Fruit fly (Drosophila melanogaster) whole organism, embryonic: ENCODE data around the gene pes.

ENCODE experiments used
- Bteb2 ChIP-seq: fragments of 200-800 bp; sonication (Bioruptor generic); optimal IDR thresholded peaks from 2 replicates; lab custom pipeline; 2016; ENCODE audit warnings: missing biosample characterization, missing genetic modification characterization
- C15 ChIP-seq: fragments of 200-800 bp; sonication (Bioruptor generic); IDR thresholded peaks from 3 replicates; pipeline ENCODE4 v1.3.6; 2022; ENCODE audit warnings: missing biosample characterization, missing genetic modification characterization
- CG10654 ChIP-seq: fragments of 200-800 bp; sonication (Bioruptor generic); optimal IDR thresholded peaks from 2 replicates; lab custom pipeline; 2016; ENCODE audit warnings: missing biosample characterization, missing genetic modification characterization
- CG11696 ChIP-seq: fragments of 200-800 bp; sonication (Bioruptor generic); IDR thresholded peaks from 2 replicates; pipeline ENCODE4 v1.3.6; 2022; ENCODE audit warnings: missing biosample characterization, missing genetic modification characterization
- CG13624 ChIP-seq: fragments of 200-800 bp; sonication (Bioruptor generic); optimal IDR thresholded peaks from 2 replicates; lab custom pipeline; 2016; ENCODE audit warnings: missing biosample characterization, missing genetic modification characterization
- CG15011 ChIP-seq: fragments of 200-800 bp; sonication (Bioruptor generic); optimal IDR thresholded peaks from 3 replicates; lab custom pipeline; 2018; ENCODE audit warnings: missing biosample characterization, mild to moderate bottlenecking, missing genetic modification characterization
- CG16779 ChIP-seq: fragments of 200-800 bp; sonication (Bioruptor generic); IDR thresholded peaks from 2 replicates; pipeline ENCODE4 v1.3.6; 2022; ENCODE audit warnings: missing biosample characterization, missing genetic modification characterization
- CG17912 ChIP-seq: fragments of 200-800 bp; sonication (Bioruptor generic); optimal IDR thresholded peaks from 2 replicates; lab custom pipeline; 2018; ENCODE audit warnings: missing biosample characterization, mild to moderate bottlenecking, missing genetic modification characterization
- CG31388 ChIP-seq: fragments of 200-800 bp; sonication (Bioruptor generic); optimal IDR thresholded peaks from 2 replicates; lab custom pipeline; 2016; ENCODE audit warnings: missing biosample characterization, missing genetic modification characterization
- CG31441 ChIP-seq: fragments of 200-800 bp; sonication (Bioruptor generic); IDR thresholded peaks from 2 replicates; pipeline ENCODE4 v1.3.6; 2022; ENCODE audit warnings: missing biosample characterization, missing genetic modification characterization
- CG3281 ChIP-seq: fragments of 200-800 bp; sonication (Bioruptor generic); optimal IDR thresholded peaks from 3 replicates; lab custom pipeline; 2017; ENCODE audit warnings: missing biosample characterization, mild to moderate bottlenecking, missing genetic modification characterization
- CG33213 ChIP-seq: fragments of 200-800 bp; sonication (Bioruptor generic); optimal IDR thresholded peaks from 3 replicates; lab custom pipeline; 2016; ENCODE audit warnings: missing biosample characterization, missing genetic modification characterization
- CG3838 ChIP-seq: fragments of 200-800 bp; sonication (Bioruptor generic); optimal IDR thresholded peaks from 3 replicates; lab custom pipeline; 2016; ENCODE audit warnings: missing biosample characterization, missing genetic modification characterization
- CG6689 ChIP-seq: fragments of 200-800 bp; sonication (Bioruptor generic); IDR thresholded peaks from 2 replicates; pipeline ENCODE4 v1.3.6; 2022; ENCODE audit warnings: missing biosample characterization, missing genetic modification characterization
- CG7786 ChIP-seq: fragments of 200-800 bp; sonication (Bioruptor generic); optimal IDR thresholded peaks from 2 replicates; lab custom pipeline; 2016; ENCODE audit warnings: missing biosample characterization, missing genetic modification characterization
- CG8944 ChIP-seq: fragments of 200-800 bp; sonication (Bioruptor generic); optimal IDR thresholded peaks from 3 replicates; lab custom pipeline; 2016; ENCODE audit warnings: missing biosample characterization, missing genetic modification characterization
- CG9817 ChIP-seq: fragments of 200-800 bp; sonication (Bioruptor generic); optimal IDR thresholded peaks from 2 replicates; lab custom pipeline; 2018; ENCODE audit warnings: missing biosample characterization, mild to moderate bottlenecking, missing genetic modification characterization, moderate library complexity
- Dek ChIP-seq: fragments of 200-800 bp; sonication (Bioruptor generic); optimal IDR thresholded peaks from 3 replicates; lab custom pipeline; 2019; ENCODE audit warnings: missing biosample characterization, mild to moderate bottlenecking, missing genetic modification characterization, moderate library complexity
- Dip2 ChIP-seq: fragments of 200-800 bp; sonication (Bioruptor generic); IDR thresholded peaks from 2 replicates; pipeline ENCODE4 v1.3.6; 2022; ENCODE audit warnings: missing biosample characterization, missing genetic modification characterization
- E2f1 ChIP-seq: fragments of 200-800 bp; sonication (Bioruptor generic); IDR thresholded peaks from 2 replicates; pipeline ENCODE4 v1.3.6; 2022; ENCODE audit warnings: missing biosample characterization, missing genetic modification characterization
- Hand ChIP-seq: fragments of 200-800 bp; sonication (Bioruptor generic); optimal IDR thresholded peaks from 2 replicates; lab custom pipeline; 2017; ENCODE audit warnings: mild to moderate bottlenecking, missing biosample characterization, missing genetic modification reagents, missing genetic modification characterization
- Hsf ChIP-seq: fragments of 200-800 bp; sonication (Bioruptor generic); optimal IDR thresholded peaks from 3 replicates; lab custom pipeline; 2016; ENCODE audit warnings: missing biosample characterization, missing genetic modification characterization
- Lhr ChIP-seq: fragments of 200-800 bp; sonication (Bioruptor generic); optimal IDR thresholded peaks from 3 replicates; lab custom pipeline; 2017; ENCODE audit warnings: mild to moderate bottlenecking, missing biosample characterization, missing genetic modification reagents, missing genetic modification characterization
- MTF-1 ChIP-seq: fragments of 200-800 bp; sonication (Bioruptor generic); optimal IDR thresholded peaks from 2 replicates; lab custom pipeline; 2018; ENCODE audit warnings: missing biosample characterization, mild to moderate bottlenecking, missing genetic modification characterization, borderline replicate concordance
- Mes4 ChIP-seq: fragments of 200-800 bp; sonication (Bioruptor generic); optimal IDR thresholded peaks from 2 replicates; lab custom pipeline; 2016; ENCODE audit warnings: missing biosample characterization, missing genetic modification characterization
- NFAT ChIP-seq: fragments of 200-800 bp; sonication (Bioruptor generic); IDR thresholded peaks from 2 replicates; pipeline ENCODE4 v1.3.6; 2022; ENCODE audit warnings: missing biosample characterization, missing genetic modification characterization
- Nf-YA ChIP-seq: fragments of 200-800 bp; sonication (Bioruptor generic); IDR thresholded peaks from 2 replicates; pipeline ENCODE4 v1.3.6; 2022; ENCODE audit warnings: missing biosample characterization, missing genetic modification characterization
- Nf-YC ChIP-seq: fragments of 200-800 bp; optimal IDR thresholded peaks from 3 replicates; lab custom pipeline; 2019; ENCODE audit warnings: missing biosample characterization, mild to moderate bottlenecking, missing genetic modification characterization, moderate library complexity
- Optix ChIP-seq: fragments of 200-800 bp; sonication (Bioruptor generic); IDR thresholded peaks from 3 replicates; pipeline ENCODE4 v1.3.6; 2022; ENCODE audit warnings: missing biosample characterization, missing genetic modification characterization
- Rfx ChIP-seq: fragments of 200-800 bp; sonication (Bioruptor generic); IDR thresholded peaks from 2 replicates; pipeline ENCODE4 v1.3.6; 2022; ENCODE audit warnings: missing biosample characterization, missing genetic modification characterization
- Side ChIP-seq: fragments of 200-800 bp; sonication (Bioruptor generic); optimal IDR thresholded peaks from 2 replicates; lab custom pipeline; 2016; ENCODE audit warnings: missing biosample characterization, missing genetic modification characterization
- Sry-β ChIP-seq: fragments of 200-800 bp; sonication (Bioruptor generic); optimal IDR thresholded peaks from 2 replicates; lab custom pipeline; 2018; ENCODE audit warnings: missing biosample characterization, mild to moderate bottlenecking, missing genetic modification characterization, moderate library complexity
- Tbp ChIP-seq: fragments of >200 bp; optimal IDR thresholded peaks from 2 replicates; lab custom pipeline; 2018; ENCODE audit warnings: missing biosample characterization, missing genetic modification characterization
- bab2 ChIP-seq: fragments of 200-800 bp; sonication (Bioruptor generic); optimal IDR thresholded peaks from 2 replicates; lab custom pipeline; 2016; ENCODE audit warnings: missing biosample characterization, missing genetic modification characterization
- bigmax ChIP-seq: fragments of 200-800 bp; sonication (Bioruptor generic); optimal IDR thresholded peaks from 2 replicates; lab custom pipeline; 2018; ENCODE audit warnings: missing biosample characterization, mild to moderate bottlenecking, missing genetic modification characterization
- cato ChIP-seq: fragments of 200-800 bp; sonication (Bioruptor generic); optimal IDR thresholded peaks from 2 replicates; lab custom pipeline; 2016; ENCODE audit warnings: missing biosample characterization, missing genetic modification characterization, borderline replicate concordance
- chif ChIP-seq, 2 experiments: fragments of 200-800 bp; sonication (Bioruptor generic); optimal IDR thresholded peaks; 3 replicates each; lab custom pipeline; 2016; ENCODE audit warnings: missing biosample characterization in 2 of 2, missing genetic modification characterization in 2 of 2
- chn ChIP-seq: fragments of 200-800 bp; sonication (Bioruptor generic); optimal IDR thresholded peaks from 2 replicates; lab custom pipeline; 2016; ENCODE audit warnings: missing biosample characterization, missing genetic modification characterization
- disco-r ChIP-seq: fragments of 200-800 bp; sonication (Bioruptor generic); optimal IDR thresholded peaks from 2 replicates; lab custom pipeline; 2016; ENCODE audit warnings: missing biosample characterization, missing genetic modification characterization
- hth ChIP-seq: fragments of >200 bp; optimal IDR thresholded peaks from 2 replicates; lab custom pipeline; 2017; ENCODE audit warnings: inconsistent platforms
- insv ChIP-seq, 2 experiments: fragments of 200-800 bp; sonication (Bioruptor generic); optimal IDR thresholded peaks; 3 replicates each; lab custom pipeline; 2016 to 2018; ENCODE audit warnings: missing biosample characterization in 2 of 2, missing genetic modification characterization in 2 of 2
- kay ChIP-seq: fragments of 200-800 bp; sonication (Bioruptor generic); optimal IDR thresholded peaks from 2 replicates; lab custom pipeline; 2016; ENCODE audit warnings: missing biosample characterization, missing genetic modification characterization
- lmd ChIP-seq: fragments of 200-800 bp; sonication (Bioruptor generic); IDR thresholded peaks from 2 replicates; pipeline ENCODE4 v1.3.6; 2022; ENCODE audit warnings: missing biosample characterization, missing genetic modification characterization
- otp ChIP-seq: fragments of 200-800 bp; sonication (Bioruptor generic); IDR thresholded peaks from 3 replicates; pipeline ENCODE4, ENCODE4 v1.3.6; 2022; ENCODE audit warnings: missing biosample characterization, missing genetic modification characterization
- pros ChIP-seq: fragments of 200-800 bp; sonication (Bioruptor generic); optimal IDR thresholded peaks from 3 replicates; lab custom pipeline; 2019; ENCODE audit warnings: missing biosample characterization, mild to moderate bottlenecking, missing genetic modification characterization, moderate library complexity
- rib ChIP-seq: fragments of 200-800 bp; sonication (Bioruptor generic); IDR thresholded peaks from 2 replicates; pipeline ENCODE4 v1.3.6; 2022; ENCODE audit warnings: missing biosample characterization, missing genetic modification characterization
- run ChIP-seq: fragments of 200-800 bp; sonication (Bioruptor generic); optimal IDR thresholded peaks from 3 replicates; lab custom pipeline; 2018; ENCODE audit warnings: missing biosample characterization, mild to moderate bottlenecking, missing genetic modification characterization
- sima ChIP-seq: fragments of 200-800 bp; sonication (Bioruptor generic); optimal IDR thresholded peaks from 2 replicates; lab custom pipeline; 2016; ENCODE audit warnings: missing biosample characterization, missing genetic modification characterization
- ssp ChIP-seq: fragments of 200-800 bp; sonication (Bioruptor generic); IDR thresholded peaks from 2 replicates; pipeline ENCODE4 v1.3.6; 2022; ENCODE audit warnings: missing biosample characterization, missing genetic modification characterization
- tin ChIP-seq: fragments of 200-800 bp; sonication (Bioruptor generic); optimal IDR thresholded peaks from 3 replicates; lab custom pipeline; 2016; ENCODE audit warnings: missing biosample characterization, missing genetic modification characterization
- z ChIP-seq: fragments of 200-800 bp; sonication (Bioruptor generic); IDR thresholded peaks from 3 replicates; pipeline ENCODE4 v1.3.6; 2022; ENCODE audit warnings: missing biosample characterization, missing genetic modification characterization

Gene pes

dm6 chr2L:7993984-7994854 is at the start of gene pes (continued):
- TF ChIP-seq Side (GFP tag; lab: Kevin White, UChicago) (peak; percentile 92), run (tag; lab: Kevin White, UChicago) (no peak), ssp (GFP tag; lab: Robert Waterston, UW) (no peak), CG3838 (GFP tag; lab: Kevin White, UChicago) (peak; percentile 84), disco-r (GFP tag; lab: Kevin White, UChicago) (no peak), hth (no peak), CG16779 (GFP tag; lab: Robert Waterston, UW) (peak; percentile 80), Optix (GFP tag; lab: Robert Waterston, UW) (peak; percentile 91), CG3281 (GFP tag; lab: Kevin White, UChicago) (peak; percentile 96), C15 (peak; percentile 79), cato (no peak), insv (GFP tag; optimal IDR thresholded peaks at IDR 0.05; lab: Kevin White, UChicago) (peak in 1 of 2 experiments; percentile 76), Dek (tag; lab: Kevin White, UChicago) (no peak), Mes4 (GFP tag; lab: Kevin White, UChicago) (peak; percentile 65), CG15011 (GFP tag; lab: Kevin White, UChicago) (peak; percentile 89), sima (GFP tag; lab: Kevin White, UChicago) (peak; percentile 10), CG9817 (peak; percentile 84), MTF-1 (peak; percentile 69), otp (peak; percentile 86), Bteb2 (GFP tag; lab: Kevin White, UChicago) (peak; percentile 79), Hand (GFP tag; lab: Kevin White, UChicago) (no peak), kay (GFP tag; lab: Kevin White, UChicago) (peak; percentile 92), CG31441 (peak; percentile 90), CG7786 (peak; percentile 50), CG10654 (GFP tag; lab: Kevin White, UChicago) (peak; percentile 88), Dip2 (peak; percentile 70), CG8944 (GFP tag; lab: Kevin White, UChicago) (peak; percentile 3), bigmax (GFP tag; lab: Kevin White, UChicago) (no peak), CG31388 (GFP tag; lab: Kevin White, UChicago) (peak; percentile 89), CG17912 (GFP tag; lab: Kevin White, UChicago) (peak; percentile 59), tin (GFP tag; lab: Kevin White, UChicago) (peak; percentile 91), Lhr (GFP tag; lab: Kevin White, UChicago) (peak; percentile 68), chif (GFP tag; optimal IDR thresholded peaks at IDR 0.05; lab: Kevin White, UChicago) (peak; percentile 6 to 62), Hsf (GFP tag; lab: Kevin White, UChicago) (peak; percentile 94), Nf-YA (GFP tag; lab: Robert Waterston, UW) (peak; percentile 86), Tbp (GFP tag; lab: Kevin White, UChicago) (no peak), Nf-YC (tag; lab: Kevin White, UChicago) (peak; percentile 81), Rfx (GFP tag; lab: Robert Waterston, UW) (peak; percentile 63), bab2 (peak; percentile 81), chn (GFP tag; lab: Kevin White, UChicago) (peak; percentile 53), NFAT (GFP tag; lab: Robert Waterston, UW) (peak; percentile 91), CG13624 (GFP tag; lab: Kevin White, UChicago) (peak; percentile 90), rib (GFP tag; lab: Robert Waterston, UW) (peak; percentile 57; the same call in 1 of the 2 replicates), CG33213 (GFP tag; lab: Kevin White, UChicago) (peak; percentile 59), pros (GFP tag; lab: Kevin White, UChicago) (peak; percentile 94), CG11696 (GFP tag; lab: Robert Waterston, UW) (peak; percentile 81), E2f1 (peak; percentile 94), CG6689 (GFP tag; lab: Robert Waterston, UW) (peak; percentile 95), lmd (GFP tag; lab: Robert Waterston, UW) (no peak), z (GFP tag; lab: Robert Waterston, UW) (no peak), Sry-β (GFP tag; lab: Kevin White, UChicago) (peak; percentile 40)
